Worm (Caenorhabditis elegans) whole organism, L4 larva: ENCODE results near the gene EEED8.18.

Experiments used
- F26F4.8 ChIP-seq: fragments of 200-800 bp; sonication (Bioruptor generic); conservative IDR thresholded peaks from 2 replicates; pipeline ENCODE4 v1.3.6; 2022; ENCODE audit warnings: missing genetic modification characterization, missing compliant biosample characterization
- F44E2.7 ChIP-seq: fragments of 200-800 bp; sonication (Bioruptor generic); IDR thresholded peaks from 2 replicates; pipeline ENCODE4 v2.1.2; 2022; ENCODE audit warnings: missing genetic modification characterization, missing compliant biosample characterization
- F49E8.2 ChIP-seq: sonication (generic microtip); optimal IDR thresholded peaks from 2 replicates; lab custom pipeline; 2016; ENCODE audit warnings: missing compliant biosample characterization, mild to moderate bottlenecking, missing genetic modification characterization, borderline replicate concordance
- T20F7.1 ChIP-seq: fragments of 200-800 bp; sonication (Bioruptor generic); optimal IDR thresholded peaks from 2 replicates; lab custom pipeline; 2018; ENCODE audit warnings: mild to moderate bottlenecking, missing genetic modification characterization, missing compliant biosample characterization
- Y48G9A.11 ChIP-seq: fragments of 200-800 bp; sonication (Bioruptor generic); IDR thresholded peaks from 2 replicates; pipeline ENCODE4 v1.3.6; 2022; ENCODE audit warnings: missing genetic modification reagents, missing genetic modification characterization, missing compliant biosample characterization
- ama-1 ChIP-seq: fragments of 150-350 bp; optimal IDR thresholded peaks from 2 replicates; lab custom pipeline; 2014; ENCODE audit warnings: inconsistent platforms, mixed read lengths
- ceh-20 ChIP-seq: fragments of 200-800 bp; sonication (Bioruptor generic); IDR thresholded peaks from 2 replicates; pipeline ENCODE4 v1.3.6; 2022; ENCODE audit warnings: missing genetic modification reagents, missing genetic modification characterization, missing compliant biosample characterization
- ceh-32 ChIP-seq: sonication (generic microtip); optimal IDR thresholded peaks from 2 replicates; lab custom pipeline; 2016; ENCODE audit warnings: mild to moderate bottlenecking, missing genetic modification characterization, missing compliant biosample characterization; ENCODE audit not compliant: poor library complexity
- ceh-44 ChIP-seq: fragments of 200-800 bp; sonication (Bioruptor generic); IDR thresholded peaks from 2 replicates; pipeline ENCODE4 v1.3.6; 2022; ENCODE audit warnings: missing genetic modification reagents, missing genetic modification characterization, missing compliant biosample characterization
- ctbp-1 ChIP-seq: fragments of 200-800 bp; sonication (Bioruptor generic); IDR thresholded peaks from 2 replicates; pipeline ENCODE4 v1.3.6; 2022; ENCODE audit warnings: missing genetic modification reagents, missing genetic modification characterization, missing compliant biosample characterization
- daf-12 ChIP-seq: fragments of 150-350 bp; optimal IDR thresholded peaks from 2 replicates; lab custom pipeline; 2014; ENCODE audit warnings: missing biosample characterization, missing genetic modification reagents, missing genetic modification characterization
- daf-16 ChIP-seq, 3 experiments: sonication (generic microtip); optimal IDR thresholded peaks; 2 replicates each; lab custom pipeline; 2016 to 2017; ENCODE audit warnings: missing genetic modification characterization in 3 of 3, missing genetic modification reagents in 3 of 3, mild to moderate bottlenecking in 2 of 3, missing compliant biosample characterization in 2 of 3, missing biosample characterization in 1 of 3, moderate library complexity in 1 of 3
- daf-8 ChIP-seq: fragments of 200-800 bp; sonication (Bioruptor generic); IDR thresholded peaks from 2 replicates; pipeline ENCODE4 v1.3.6; 2022; ENCODE audit warnings: missing genetic modification characterization, missing compliant biosample characterization
- dve-1 ChIP-seq: sonication (generic microtip); optimal IDR thresholded peaks from 2 replicates; lab custom pipeline; 2017; ENCODE audit warnings: antibody characterized with exemption, mild to moderate bottlenecking, missing genetic modification characterization, missing compliant biosample characterization; ENCODE audit not compliant: insufficient read depth
- egl-27 ChIP-seq: sonication (generic microtip); optimal IDR thresholded peaks from 3 replicates; lab custom pipeline; 2017; ENCODE audit warnings: missing biosample characterization, missing genetic modification reagents, missing genetic modification characterization
- fkh-10 ChIP-seq: fragments of 150-350 bp; optimal IDR thresholded peaks from 2 replicates; lab custom pipeline; 2014; ENCODE audit warnings: missing biosample characterization, missing genetic modification reagents, missing genetic modification characterization
- hlh-11 ChIP-seq: fragments of 200-800 bp; sonication (Bioruptor generic); optimal IDR thresholded peaks from 2 replicates; lab custom pipeline; 2018; ENCODE audit warnings: mild to moderate bottlenecking, missing genetic modification characterization, missing compliant biosample characterization
- lim-7 ChIP-seq: fragments of 200-800 bp; sonication (Bioruptor generic); IDR thresholded peaks from 2 replicates; pipeline ENCODE4 v1.3.6; 2022; ENCODE audit warnings: missing genetic modification characterization, missing compliant biosample characterization
- lin-13 ChIP-seq: fragments of 150-350 bp; optimal IDR thresholded peaks from 2 replicates; lab custom pipeline; 2014; ENCODE audit warnings: missing biosample characterization, missing genetic modification reagents, missing genetic modification characterization
- lin-15B ChIP-seq: fragments of 150-350 bp; sonication (generic microtip); optimal IDR thresholded peaks from 3 replicates; lab custom pipeline; 2014; ENCODE audit warnings: missing biosample characterization, missing genetic modification characterization
- mep-1 ChIP-seq: fragments of 150-350 bp; sonication (generic microtip); optimal IDR thresholded peaks from 3 replicates; lab custom pipeline; 2014; ENCODE audit warnings: missing biosample characterization, missing genetic modification characterization
- mxl-3 ChIP-seq: fragments of 200-800 bp; sonication (Bioruptor generic); optimal IDR thresholded peaks from 2 replicates; lab custom pipeline; 2018; ENCODE audit warnings: mild to moderate bottlenecking, missing genetic modification characterization, missing compliant biosample characterization
- nhr-102 ChIP-seq: sonication (generic microtip); optimal IDR thresholded peaks from 2 replicates; lab custom pipeline; 2016; ENCODE audit warnings: mild to moderate bottlenecking, missing genetic modification characterization, moderate library complexity, missing compliant biosample characterization
- nhr-25 ChIP-seq: sonication (generic microtip); optimal IDR thresholded peaks from 2 replicates; lab custom pipeline; 2017; ENCODE audit warnings: missing genetic modification characterization, mild to moderate bottlenecking, missing compliant biosample characterization, antibody characterized with exemption, moderate library complexity, borderline replicate concordance; ENCODE audit not compliant: insufficient read depth
- nhr-41 ChIP-seq: fragments of 200-800 bp; sonication (Bioruptor generic); IDR thresholded peaks from 2 replicates; pipeline ENCODE4 v1.3.6; 2022; ENCODE audit warnings: missing genetic modification reagents, missing genetic modification characterization, missing compliant biosample characterization
- nhr-6 ChIP-seq: fragments of 150-350 bp; optimal IDR thresholded peaks from 2 replicates; lab custom pipeline; 2014; ENCODE audit warnings: missing biosample characterization, missing genetic modification characterization
- pha-4 ChIP-seq, 2 experiments: fragments of 150-350 bp in 1 of 2; fragments of 200-800 bp in 1 of 2; sonication (Bioruptor generic) in 1 of 2; IDR thresholded peaks in 1 of 2; optimal IDR thresholded peaks in 1 of 2; 2 replicates each; pipeline versions ENCODE4 v1.3.6 to Lab custom; 2014 to 2022; ENCODE audit warnings: missing genetic modification characterization in 2 of 2, missing genetic modification reagents in 2 of 2, missing biosample characterization in 1 of 2, missing compliant biosample characterization in 1 of 2
- rbr-2 ChIP-seq: sonication (generic microtip); optimal IDR thresholded peaks from 2 replicates; lab custom pipeline; 2016; ENCODE audit warnings: missing genotype, missing genetic modification characterization, missing compliant biosample characterization
- snpc-1.2 ChIP-seq: fragments of 200-800 bp; sonication (Bioruptor generic); IDR thresholded peaks from 2 replicates; pipeline ENCODE4 v1.3.6; 2022; ENCODE audit warnings: missing genetic modification reagents, missing genetic modification characterization, missing compliant biosample characterization
- spr-3 ChIP-seq: fragments of 200-800 bp; sonication (Bioruptor generic); optimal IDR thresholded peaks from 2 replicates; lab custom pipeline; 2018; ENCODE audit warnings: mild to moderate bottlenecking, missing genetic modification characterization, missing compliant biosample characterization
- unc-62 ChIP-seq, 3 experiments: fragments of 150-350 bp in 1 of 3; sonication (generic microtip); optimal IDR thresholded peaks in 2 of 3; peaks in 1 of 3; 1 replicate in 1 of 3; 2 replicates in 2 of 3; lab custom pipeline; 2014 to 2017; ENCODE audit warnings: missing biosample characterization in 3 of 3, missing genetic modification characterization in 3 of 3, missing genetic modification reagents in 3 of 3, missing genotype in 1 of 3
- vab-7 ChIP-seq: fragments of 200-800 bp; sonication (Bioruptor generic); IDR thresholded peaks from 2 replicates; pipeline ENCODE4 v1.3.6; 2022; ENCODE audit warnings: missing genetic modification reagents, missing genetic modification characterization, missing compliant biosample characterization
- ztf-7 ChIP-seq: fragments of 150-350 bp; optimal IDR thresholded peaks from 2 replicates; lab custom pipeline; 2014; ENCODE audit warnings: missing biosample characterization, missing genetic modification characterization

The EEED8.18 gene

DNA sequence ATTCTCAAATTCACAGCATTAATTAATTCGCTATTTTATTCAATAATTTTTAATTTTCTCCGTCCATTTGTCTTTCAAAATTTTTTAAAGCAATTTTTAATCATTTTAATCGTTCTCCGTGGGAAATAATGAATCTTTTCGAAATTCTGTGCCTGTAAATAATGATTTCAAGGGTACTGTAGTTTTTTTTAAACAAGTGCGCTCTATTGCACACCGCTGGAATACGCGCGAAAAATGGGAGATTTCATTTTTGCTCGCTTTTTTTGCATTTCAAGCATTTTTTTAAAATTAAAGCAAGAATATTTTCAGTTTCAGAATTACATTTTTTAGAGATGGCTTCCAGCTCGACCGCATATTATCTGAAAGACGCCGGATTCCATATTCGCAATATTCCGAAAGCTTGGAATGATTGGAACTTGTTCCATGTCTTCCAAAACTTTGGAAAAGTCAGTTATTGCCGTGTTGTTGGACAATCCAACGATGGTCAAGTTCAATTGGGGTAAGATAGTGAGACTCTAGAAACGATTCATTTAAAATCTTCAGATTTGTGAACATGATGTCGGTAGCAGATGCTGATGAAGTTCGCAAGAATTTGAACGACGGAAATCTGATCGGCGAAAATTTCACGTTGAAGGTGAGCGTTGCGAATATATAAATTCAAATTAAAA is 8.7 kb upstream of the EEED8.18 start, which contains the start of gene tofu-6 (continued):
- TF ChIP-seq daf-16 (GFP tag; optimal IDR thresholded peaks at IDR 0.05; lab: Kevin White, UChicago) (no peak), daf-16 (tag; optimal IDR thresholded peaks at IDR 0.05; lab: Kevin White, UChicago) (no peak), F49E8.2 (tag; lab: Kevin White, UChicago) (peak; percentile 41), F44E2.7 (GFP tag; lab: Robert Waterston, UW) (no peak)

DNA sequence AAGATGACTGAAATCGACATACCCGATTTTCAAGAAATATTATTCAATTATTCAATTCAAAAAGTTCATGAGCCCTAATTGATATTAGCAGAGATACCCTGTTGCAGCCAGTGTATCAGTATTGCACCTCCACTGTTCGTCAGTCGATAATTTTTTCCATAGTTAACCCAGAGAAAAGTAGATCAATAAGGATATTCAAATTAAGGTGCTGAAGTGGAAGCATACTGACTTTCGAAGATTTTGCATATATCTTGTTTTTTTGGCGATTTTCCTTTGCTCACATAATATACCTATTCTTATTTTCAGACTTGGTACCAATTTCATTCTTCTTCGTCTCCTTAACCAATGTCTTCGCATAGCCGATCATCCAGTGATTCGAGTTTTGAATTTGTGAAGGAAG is 6.5 kb upstream of the EEED8.18 start, which contains the start of gene EEED8.15:
Gene EEED8.15, plus strand, starts transcription at position 301 of the 400 bp plus-strand sequence.
- TF ChIP-seq nhr-6 (tag; lab: Kevin White, UChicago): no peak
- TF ChIP-seq unc-62 (GFP tag; optimal IDR thresholded peaks at IDR 0.05 in 1 of 2; lab: Kevin White, UChicago): peak in 1 of 2 experiments; percentile 57
- no peak for TF ChIP-seq unc-62 (tag; optimal IDR thresholded peaks at IDR 0.05; lab: Kevin White, UChicago)

DNA sequence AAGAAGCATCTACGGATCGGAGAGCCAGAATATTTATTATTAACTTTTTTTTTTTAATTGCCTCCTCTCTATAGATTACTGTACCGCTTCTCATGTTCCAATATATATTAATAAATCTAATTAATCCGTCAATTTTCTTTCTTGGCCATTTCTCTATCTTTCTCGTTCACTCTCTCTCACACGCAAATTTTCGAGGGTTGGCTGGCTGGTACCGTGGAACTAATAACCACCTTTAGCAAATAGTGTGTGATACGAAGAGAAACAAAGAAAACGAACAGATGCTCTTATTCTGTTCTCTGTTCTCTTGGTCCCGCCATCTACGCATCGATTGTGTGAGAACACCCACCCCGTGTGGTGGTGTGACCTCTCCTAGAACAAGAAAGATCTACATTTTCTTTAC is 5.9 kb upstream of the EEED8.18 start:
- TF ChIP-seq nhr-41: no peak
- no peak for TF ChIP-seq spr-3 (GFP tag; lab: Kevin White, UChicago)
- no peak for TF ChIP-seq ceh-44 (GFP tag; lab: Robert Waterston, UW)
- TF ChIP-seq ceh-20: no peak
- no peak for TF ChIP-seq pha-4 (GFP tag; IDR thresholded peaks at IDR 0.05; lab: Robert Waterston, UW)
- TF ChIP-seq pha-4 (tag; optimal IDR thresholded peaks at IDR 0.05; lab: Kevin White, UChicago): no peak
- TF ChIP-seq F49E8.2 (tag; lab: Kevin White, UChicago): no peak
- no peak for TF ChIP-seq lin-13
- no peak for TF ChIP-seq nhr-25 (tag; lab: Kevin White, UChicago)
- no peak for TF ChIP-seq ama-1 (lab: Kevin White, UChicago)
- TF ChIP-seq F26F4.8 (GFP tag; lab: Robert Waterston, UW): no peak
- TF ChIP-seq ctbp-1 (GFP tag; lab: Robert Waterston, UW): no peak
- no peak for TF ChIP-seq dve-1 (tag; lab: Kevin White, UChicago)
- no peak for TF ChIP-seq snpc-1.2 (GFP tag; lab: Robert Waterston, UW)
- TF ChIP-seq mxl-3 (GFP tag; lab: Kevin White, UChicago): no peak

DNA sequence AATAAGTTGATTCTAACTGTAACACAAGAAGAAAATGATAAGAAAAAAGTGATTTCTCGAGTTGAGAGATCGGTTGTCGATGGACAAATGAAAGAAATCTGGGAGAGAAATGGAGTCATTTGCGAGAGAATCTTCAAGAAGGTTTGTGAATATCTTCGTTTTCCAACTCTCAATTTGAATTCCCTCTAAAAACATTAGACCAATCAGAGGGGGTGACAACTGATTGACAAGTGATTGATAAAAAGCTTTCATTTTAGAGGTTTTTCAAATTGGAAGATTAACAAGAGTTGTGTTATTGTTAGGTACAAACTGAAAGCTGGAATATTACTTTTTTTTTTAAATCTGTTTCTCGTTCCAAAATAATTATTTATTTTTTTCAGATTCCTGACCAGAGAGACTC is 5.5 kb upstream of the EEED8.18 start:
- TF ChIP-seq mep-1 (tag; lab: Kevin White, UChicago) (no peak), lin-15B (tag; lab: Kevin White, UChicago) (no peak), Y48G9A.11 (no peak), fkh-10 (no peak), ztf-7 (no peak), rbr-2 (tag; lab: Kevin White, UChicago) (no peak), lim-7 (GFP tag; lab: Robert Waterston, UW) (no peak), T20F7.1 (GFP tag; lab: Kevin White, UChicago) (no peak), spr-3 (GFP tag; lab: Kevin White, UChicago) (no peak), daf-12 (tag; lab: Kevin White, UChicago) (no peak), hlh-11 (tag; lab: Kevin White, UChicago) (no peak), F26F4.8 (GFP tag; lab: Robert Waterston, UW) (no peak), vab-7 (no peak), lin-13 (no peak), nhr-102 (tag; lab: Kevin White, UChicago) (no peak), daf-8 (GFP tag; lab: Robert Waterston, UW) (no peak), ceh-32 (tag; lab: Kevin White, UChicago) (no peak), egl-27 (no peak)
